Fruit fly (Drosophila melanogaster) whole organism, embryonic: Measurements from ENCODE around the gene CG10513.

Experiments used
- ATbp ChIP-seq: fragments of 200-800 bp; sonication (Bioruptor generic); optimal IDR thresholded peaks from 2 replicates; lab custom pipeline; 2017; ENCODE audit warnings: missing biosample characterization, mild to moderate bottlenecking, missing genetic modification characterization, missing genetic modification reagents
- BEAF-32 ChIP-seq: fragments of 200-800 bp; sonication (Bioruptor generic); optimal IDR thresholded peaks from 3 replicates; lab custom pipeline; 2017; ENCODE audit warnings: missing biosample characterization, missing genetic modification characterization, mild to moderate bottlenecking, moderate library complexity, missing genetic modification reagents
- CG10147 ChIP-seq: fragments of 200-800 bp; sonication (Bioruptor generic); optimal IDR thresholded peaks from 2 replicates; lab custom pipeline; 2019; ENCODE audit warnings: missing biosample characterization, mild to moderate bottlenecking, missing genetic modification characterization, moderate library complexity
- CG10267 ChIP-seq: fragments of 200-800 bp; sonication (Bioruptor generic); optimal IDR thresholded peaks from 2 replicates; lab custom pipeline; 2018; ENCODE audit warnings: missing biosample characterization, mild to moderate bottlenecking, missing genetic modification characterization, moderate library complexity
- CG10543 ChIP-seq: fragments of 200-800 bp; sonication (Bioruptor generic); optimal IDR thresholded peaks from 3 replicates; lab custom pipeline; 2017; ENCODE audit warnings: missing biosample characterization, mild to moderate bottlenecking, missing genetic modification characterization, moderate library complexity
- CG11085 ChIP-seq: fragments of 200-800 bp; sonication (Bioruptor generic); IDR thresholded peaks from 2 replicates; pipeline ENCODE4 v1.3.6; 2022; ENCODE audit warnings: missing biosample characterization, missing genetic modification characterization
- CG11093 ChIP-seq: fragments of 200-800 bp; sonication (Bioruptor generic); IDR thresholded peaks from 3 replicates; pipeline ENCODE4 v1.3.6; 2022; ENCODE audit warnings: missing biosample characterization, missing genetic modification characterization
- CG11696 ChIP-seq: fragments of 200-800 bp; sonication (Bioruptor generic); IDR thresholded peaks from 2 replicates; pipeline ENCODE4 v1.3.6; 2022; ENCODE audit warnings: missing biosample characterization, missing genetic modification characterization
- CG11723 ChIP-seq: fragments of 200-800 bp; sonication (Bioruptor generic); optimal IDR thresholded peaks from 2 replicates; lab custom pipeline; 2017; ENCODE audit warnings: missing biosample characterization, mild to moderate bottlenecking, missing genetic modification characterization
- CG12071 ChIP-seq: fragments of 200-800 bp; sonication (Bioruptor generic); optimal IDR thresholded peaks from 3 replicates; lab custom pipeline; 2018; ENCODE audit warnings: missing biosample characterization, mild to moderate bottlenecking, missing genetic modification characterization
- CG13287 ChIP-seq: fragments of 200-800 bp; sonication (Bioruptor generic); IDR thresholded peaks from 2 replicates; pipeline ENCODE4 v1.3.6; 2022; ENCODE audit warnings: missing biosample characterization, missing genetic modification characterization; ENCODE audit not compliant: partially characterized antibody
- CG13624 ChIP-seq: fragments of 200-800 bp; sonication (Bioruptor generic); optimal IDR thresholded peaks from 2 replicates; lab custom pipeline; 2016; ENCODE audit warnings: missing biosample characterization, missing genetic modification characterization
- CG14667 ChIP-seq: fragments of 200-800 bp; sonication (Bioruptor generic); IDR thresholded peaks from 2 replicates; pipeline ENCODE4 v1.3.6; 2022; ENCODE audit warnings: missing biosample characterization, missing genetic modification characterization
- CG14710 ChIP-seq: fragments of 200-800 bp; sonication (Bioruptor generic); optimal IDR thresholded peaks from 3 replicates; lab custom pipeline; 2019; ENCODE audit warnings: missing biosample characterization, mild to moderate bottlenecking, missing genetic modification characterization, moderate library complexity
- CG14860 ChIP-seq: fragments of 200-800 bp; sonication (Bioruptor generic); IDR thresholded peaks from 3 replicates; pipeline ENCODE4 v1.3.6; 2022; ENCODE audit warnings: missing biosample characterization, missing genetic modification characterization; ENCODE audit not compliant: partially characterized antibody
- CG15514 ChIP-seq: fragments of 200-800 bp; sonication (Bioruptor generic); optimal IDR thresholded peaks from 3 replicates; lab custom pipeline; 2017; ENCODE audit warnings: missing biosample characterization, missing genetic modification characterization, mild to moderate bottlenecking, moderate library complexity, missing genetic modification reagents
- CG1603 ChIP-seq: fragments of 200-800 bp; sonication (Bioruptor generic); optimal IDR thresholded peaks from 2 replicates; lab custom pipeline; 2019; ENCODE audit warnings: missing biosample characterization, mild to moderate bottlenecking, missing genetic modification characterization, moderate library complexity
- CG17612 ChIP-seq: fragments of 200-800 bp; sonication (Bioruptor generic); IDR thresholded peaks from 2 replicates; pipeline ENCODE4 v1.3.6; 2022; ENCODE audit warnings: missing biosample characterization, missing genetic modification characterization
- CG17829 ChIP-seq: fragments of 200-800 bp; optimal IDR thresholded peaks from 2 replicates; lab custom pipeline; 2019; ENCODE audit warnings: missing biosample characterization, mild to moderate bottlenecking, missing genetic modification characterization, moderate library complexity
- CG2116 ChIP-seq: fragments of 200-800 bp; sonication (Bioruptor generic); optimal IDR thresholded peaks from 3 replicates; lab custom pipeline; 2018; ENCODE audit warnings: missing biosample characterization, mild to moderate bottlenecking, missing genetic modification characterization
- CG4617 ChIP-seq: fragments of 200-800 bp; sonication (Bioruptor generic); optimal IDR thresholded peaks from 3 replicates; lab custom pipeline; 2016; ENCODE audit warnings: missing biosample characterization, missing genetic modification characterization, borderline replicate concordance
- CG9797 ChIP-seq: fragments of 200-800 bp; sonication (Bioruptor generic); optimal IDR thresholded peaks from 3 replicates; lab custom pipeline; 2018; ENCODE audit warnings: missing biosample characterization, mild to moderate bottlenecking, missing genetic modification characterization
- Dp ChIP-seq: fragments of 200-800 bp; sonication (Bioruptor generic); optimal IDR thresholded peaks from 2 replicates; lab custom pipeline; 2018; ENCODE audit warnings: missing biosample characterization, mild to moderate bottlenecking, missing genetic modification characterization, moderate library complexity
- Dref ChIP-seq: fragments of 200-800 bp; sonication (Bioruptor generic); IDR thresholded peaks from 2 replicates; pipeline ENCODE4 v1.3.6; 2022; ENCODE audit warnings: missing biosample characterization, missing genetic modification characterization
- E2f2 ChIP-seq: fragments of 200-800 bp; sonication (Bioruptor generic); IDR thresholded peaks from 2 replicates; pipeline ENCODE4 v1.3.6; 2022; ENCODE audit warnings: missing biosample characterization, missing genetic modification characterization
- Ets97D ChIP-seq: fragments of 200-800 bp; sonication (Bioruptor generic); optimal IDR thresholded peaks from 3 replicates; lab custom pipeline; 2016; ENCODE audit warnings: missing biosample characterization, missing genetic modification characterization
- Hr39 ChIP-seq: fragments of >200 bp; optimal IDR thresholded peaks from 2 replicates; lab custom pipeline; 2017
- MBD-R2 ChIP-seq: fragments of 200-800 bp; sonication (Bioruptor generic); IDR thresholded peaks from 2 replicates; pipeline ENCODE4 v1.3.6; 2022; ENCODE audit warnings: missing biosample characterization, missing genetic modification characterization
- MESR4 ChIP-seq: fragments of 200-800 bp; sonication (Bioruptor generic); optimal IDR thresholded peaks from 2 replicates; lab custom pipeline; 2018; ENCODE audit warnings: missing biosample characterization, mild to moderate bottlenecking, missing genetic modification characterization, moderate library complexity
- Med ChIP-seq: fragments of 200-800 bp; sonication (Bioruptor generic); peaks from one replicate; lab custom pipeline; 2016; ENCODE audit warnings: missing biosample characterization, missing genetic modification characterization, mild to moderate bottlenecking, inconsistent platforms, moderate library complexity
- Myb ChIP-seq: fragments of 200-800 bp; sonication (Bioruptor generic); optimal IDR thresholded peaks from 2 replicates; lab custom pipeline; 2016; ENCODE audit warnings: missing biosample characterization, missing genetic modification characterization
- amos ChIP-seq: fragments of 200-800 bp; sonication (Bioruptor generic); IDR thresholded peaks from 2 replicates; pipeline ENCODE4 v1.3.6; 2022; ENCODE audit warnings: missing biosample characterization, missing genetic modification characterization; ENCODE audit not compliant: partially characterized antibody
- bbx ChIP-seq: fragments of 200-800 bp; sonication (Bioruptor generic); IDR thresholded peaks from 2 replicates; pipeline ENCODE4 v1.3.6; 2022; ENCODE audit warnings: missing biosample characterization, missing genetic modification characterization; ENCODE audit not compliant: partially characterized antibody
- cas ChIP-seq: fragments of 200-800 bp; sonication (Bioruptor generic); IDR thresholded peaks from 2 replicates; pipeline ENCODE4 v1.3.6; 2022; ENCODE audit warnings: missing biosample characterization, missing genetic modification characterization
- ci ChIP-seq: fragments of 200-800 bp; sonication (Bioruptor generic); IDR thresholded peaks from 3 replicates; pipeline ENCODE4 v1.3.6; 2022; ENCODE audit warnings: missing biosample characterization, missing genetic modification characterization
- gfzf ChIP-seq: fragments of 200-800 bp; sonication (Bioruptor generic); optimal IDR thresholded peaks from 2 replicates; lab custom pipeline; 2016; ENCODE audit warnings: missing biosample characterization, mild to moderate bottlenecking, missing genetic modification characterization, moderate library complexity
- gt ChIP-seq: fragments of 200-800 bp; sonication (Bioruptor generic); IDR thresholded peaks from 2 replicates; pipeline ENCODE4 v1.3.6; 2022; ENCODE audit warnings: missing biosample characterization, missing genetic modification characterization
- hb ChIP-seq: fragments of 200-800 bp; sonication (Bioruptor generic); IDR thresholded peaks from 3 replicates; pipeline ENCODE4 v1.3.6; 2022; ENCODE audit warnings: missing biosample characterization, missing genetic modification characterization; ENCODE audit not compliant: partially characterized antibody
- kay ChIP-seq: fragments of 200-800 bp; sonication (Bioruptor generic); optimal IDR thresholded peaks from 2 replicates; lab custom pipeline; 2016; ENCODE audit warnings: missing biosample characterization, missing genetic modification characterization
- klu ChIP-seq: fragments of 200-800 bp; sonication (Bioruptor generic); IDR thresholded peaks from 2 replicates; pipeline ENCODE4 v1.3.6; 2022; ENCODE audit warnings: missing biosample characterization, missing genetic modification characterization
- knrl ChIP-seq: fragments of 200-800 bp; sonication (Bioruptor generic); IDR thresholded peaks from 3 replicates; pipeline ENCODE4 v1.3.6; 2022; ENCODE audit warnings: missing biosample characterization, missing genetic modification characterization; ENCODE audit not compliant: partially characterized antibody
- pzg ChIP-seq: fragments of 200-800 bp; sonication (Bioruptor generic); optimal IDR thresholded peaks from 3 replicates; lab custom pipeline; 2018; ENCODE audit warnings: missing biosample characterization, mild to moderate bottlenecking, missing genetic modification characterization, moderate library complexity
- repo ChIP-seq: fragments of 200-800 bp; sonication (Bioruptor generic); optimal IDR thresholded peaks from 2 replicates; lab custom pipeline; 2016; ENCODE audit warnings: missing biosample characterization, missing genetic modification characterization
- row ChIP-seq: fragments of 200-800 bp; sonication (Bioruptor generic); IDR thresholded peaks from 3 replicates; pipeline ENCODE4 v1.3.6; 2022; ENCODE audit warnings: missing biosample characterization, missing genetic modification characterization
- ssp ChIP-seq: fragments of 200-800 bp; sonication (Bioruptor generic); IDR thresholded peaks from 2 replicates; pipeline ENCODE4 v1.3.6; 2022; ENCODE audit warnings: missing biosample characterization, missing genetic modification characterization
- stwl ChIP-seq: fragments of 200-800 bp; sonication (Bioruptor generic); optimal IDR thresholded peaks from 3 replicates; lab custom pipeline; 2018; ENCODE audit warnings: missing biosample characterization, mild to moderate bottlenecking, missing genetic modification characterization, moderate library complexity
- trem ChIP-seq: fragments of 200-800 bp; optimal IDR thresholded peaks from 3 replicates; lab custom pipeline; 2019; ENCODE audit warnings: missing biosample characterization, mild to moderate bottlenecking, missing genetic modification characterization, moderate library complexity
- wdn ChIP-seq: fragments of 200-800 bp; sonication (Bioruptor generic); IDR thresholded peaks from 2 replicates; pipeline ENCODE4 v1.3.6; 2022; ENCODE audit warnings: missing biosample characterization, missing genetic modification characterization
- yki ChIP-seq: fragments of >200 bp; optimal IDR thresholded peaks from 3 replicates; lab custom pipeline; 2018

CG10513 gene

DNA sequence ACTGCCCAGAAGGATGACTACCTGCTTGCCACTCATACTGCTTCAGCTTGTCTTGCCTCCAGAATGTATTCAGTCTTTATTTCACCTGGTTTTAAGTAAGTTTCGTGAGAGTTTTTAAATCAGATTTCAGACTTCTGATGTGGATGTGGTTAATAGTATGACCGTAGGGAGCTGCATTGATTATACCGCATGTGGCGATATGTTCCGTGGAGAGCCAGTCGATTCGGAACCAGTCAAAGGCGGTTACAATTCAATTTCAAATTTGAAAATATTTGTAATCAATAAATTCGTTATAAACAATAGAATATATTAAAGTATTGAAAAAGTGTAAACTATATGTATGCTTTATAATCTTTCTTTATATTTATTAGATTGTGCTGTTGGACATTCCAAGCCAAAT is 41.6 kb downstream of the CG10513 start, which contains the start of gene Sil1:
Gene Sil1 (minus strand): TSS at position 168 of the 400 bp plus-strand sequence.
- TF ChIP-seq CG11723 (GFP tag; lab: Kevin White, UChicago) (no peak), yki (lab: Kevin White, UChicago) (no peak), CG13624 (GFP tag; lab: Kevin White, UChicago) (no peak), CG4617 (GFP tag; lab: Kevin White, UChicago) (peak; percentile 33), hb (GFP tag; lab: Robert Waterston, UW) (no peak), CG10267 (tag; lab: Kevin White, UChicago) (peak; percentile 21), repo (GFP tag; lab: Kevin White, UChicago) (no peak), CG2116 (GFP tag; lab: Kevin White, UChicago) (peak; percentile 26), CG14860 (GFP tag; lab: Robert Waterston, UW) (no peak), gt (GFP tag; lab: Robert Waterston, UW) (no peak), ci (no peak), bbx (GFP tag; lab: Robert Waterston, UW) (peak; percentile 27; the same call in 1 of the 2 replicates), Myb (peak; percentile 93), CG10147 (GFP tag; lab: Kevin White, UChicago) (no peak), Dp (peak; percentile 84), klu (no peak), CG12071 (no peak), CG14667 (no peak), knrl (peak; percentile 31; the same call in 1 of the 3 replicates), wdn (GFP tag; lab: Robert Waterston, UW) (no peak), CG15514 (GFP tag; lab: Kevin White, UChicago) (peak; percentile 99), CG11696 (GFP tag; lab: Robert Waterston, UW) (no peak), amos (GFP tag; lab: Robert Waterston, UW) (peak; percentile 33; the same call in 1 of the 2 replicates), Hr39 (lab: Kevin White, UChicago) (no peak), CG1603 (peak; percentile 67), Med (GFP tag; lab: Kevin White, UChicago) (peak; percentile 27), kay (GFP tag; lab: Kevin White, UChicago) (no peak), ssp (GFP tag; lab: Robert Waterston, UW) (no peak), CG11093 (no peak), MBD-R2 (GFP tag; lab: Robert Waterston, UW) (peak; percentile 32; the same call in 1 of the 2 replicates), gfzf (GFP tag; lab: Kevin White, UChicago) (peak; percentile 76), CG17612 (GFP tag; lab: Robert Waterston, UW) (no peak), pzg (GFP tag; lab: Kevin White, UChicago) (peak; percentile 66), cas (GFP tag; lab: Robert Waterston, UW) (no peak), ATbp (no peak), Ets97D (GFP tag; lab: Kevin White, UChicago) (peak; percentile 18), stwl (peak; percentile 49), E2f2 (GFP tag; lab: Robert Waterston, UW) (peak; percentile 89), CG11085 (GFP tag; lab: Robert Waterston, UW) (no peak), CG9797 (GFP tag; lab: Kevin White, UChicago) (peak; percentile 75), row (GFP tag; lab: Robert Waterston, UW) (0 out of 3 replicates have a peak, but pooled peaks have one; percentile 5), BEAF-32 (GFP tag; lab: Kevin White, UChicago) (peak; percentile 40), MESR4 (GFP tag; lab: Kevin White, UChicago) (peak; percentile 50), CG10543 (GFP tag; lab: Kevin White, UChicago) (no peak), Dref (GFP tag; lab: Robert Waterston, UW) (peak; percentile 22; the same call in 1 of the 2 replicates), CG17829 (tag; lab: Kevin White, UChicago) (no peak), CG14710 (tag; lab: Kevin White, UChicago) (peak; percentile 22), trem (tag; lab: Kevin White, UChicago) (peak; percentile 45), CG13287 (peak; percentile 9; the same call in 1 of the 2 replicates)
